Fruit fly (Drosophila melanogaster): Measurements from ENCODE around the gene Ipp.

Gene Ipp

dm6 chr3R:14009643-14010042 is 51.1 kb downstream of the Ipp start:
- TF ChIP-seq CG17801 (GFP tag; optimal IDR thresholded peaks at IDR 0.05; ENCODE audit: partially characterized antibody): no peak
